Worm (Caenorhabditis elegans) whole organism, L4 larva: ENCODE results near the gene T04H1.12.
A peak's percentile ranks its signal among the peaks of the same experiment; 100 is the strongest.

ENCODE experiments used
- D1046.2 ChIP-seq: fragments of 200-800 bp; sonication (Bioruptor generic); IDR thresholded peaks from 2 replicates; pipeline ENCODE4 v1.3.6; 2022; ENCODE audit warnings: missing genetic modification characterization, missing compliant biosample characterization
- F10B5.3 ChIP-seq: sonication (generic microtip); optimal IDR thresholded peaks from 2 replicates; lab custom pipeline; 2016; ENCODE audit warnings: mild to moderate bottlenecking, missing genetic modification characterization, missing compliant biosample characterization
- R02D3.7 ChIP-seq: fragments of 150-350 bp; sonication (generic microtip); optimal IDR thresholded peaks from 3 replicates; lab custom pipeline; 2014; ENCODE audit warnings: missing biosample characterization, missing genetic modification characterization
- Y105C5A.15 ChIP-seq: fragments of 200-800 bp; sonication (Bioruptor generic); IDR thresholded peaks from 2 replicates; pipeline ENCODE4 v1.3.6; 2022; ENCODE audit warnings: missing genetic modification characterization, missing compliant biosample characterization
- Y48G9A.11 ChIP-seq: fragments of 200-800 bp; sonication (Bioruptor generic); IDR thresholded peaks from 2 replicates; pipeline ENCODE4 v1.3.6; 2022; ENCODE audit warnings: missing genetic modification reagents, missing genetic modification characterization, missing compliant biosample characterization
- aha-1 ChIP-seq: fragments of 150-350 bp; peaks from one replicate; lab custom pipeline; 2014; ENCODE audit warnings: missing biosample characterization, missing genetic modification characterization
- aly-2 ChIP-seq: sonication (generic microtip); optimal IDR thresholded peaks from 2 replicates; lab custom pipeline; 2018; ENCODE audit warnings: missing biosample characterization, missing genetic modification characterization
- ama-1 ChIP-seq: fragments of 150-350 bp; optimal IDR thresholded peaks from 2 replicates; lab custom pipeline; 2014; ENCODE audit warnings: inconsistent platforms, mixed read lengths
- ceh-62 ChIP-seq: sonication (generic microtip); optimal IDR thresholded peaks from 2 replicates; lab custom pipeline; 2017; ENCODE audit warnings: missing biosample characterization, missing genetic modification characterization
- ceh-82 ChIP-seq: sonication (generic microtip); optimal IDR thresholded peaks from 2 replicates; lab custom pipeline; 2017; ENCODE audit warnings: missing biosample characterization, missing genetic modification characterization
- ces-1 ChIP-seq: fragments of 150-350 bp; sonication (generic microtip); optimal IDR thresholded peaks from 4 replicates; lab custom pipeline; 2014; ENCODE audit warnings: missing biosample characterization, missing genetic modification reagents, missing genetic modification characterization
- cey-2 ChIP-seq: sonication (generic microtip); optimal IDR thresholded peaks from 3 replicates; lab custom pipeline; 2017; ENCODE audit warnings: missing genetic modification characterization, mild to moderate bottlenecking, missing compliant biosample characterization, antibody characterized with exemption, borderline replicate concordance; ENCODE audit not compliant: insufficient read depth
- ctbp-1 ChIP-seq: fragments of 200-800 bp; sonication (Bioruptor generic); IDR thresholded peaks from 2 replicates; pipeline ENCODE4 v1.3.6; 2022; ENCODE audit warnings: missing genetic modification reagents, missing genetic modification characterization, missing compliant biosample characterization
- daf-16 ChIP-seq, 3 experiments: sonication (generic microtip); optimal IDR thresholded peaks; 2 replicates each; lab custom pipeline; 2016 to 2017; ENCODE audit warnings: missing genetic modification characterization in 3 of 3, missing genetic modification reagents in 3 of 3, mild to moderate bottlenecking in 2 of 3, missing compliant biosample characterization in 2 of 3, missing biosample characterization in 1 of 3, moderate library complexity in 1 of 3
- daf-19 ChIP-seq: fragments of 200-800 bp; sonication (Bioruptor generic); conservative IDR thresholded peaks from 2 replicates; pipeline ENCODE4 v1.3.6; 2022; ENCODE audit warnings: missing genetic modification characterization, missing compliant biosample characterization
- daf-8 ChIP-seq: fragments of 200-800 bp; sonication (Bioruptor generic); IDR thresholded peaks from 2 replicates; pipeline ENCODE4 v1.3.6; 2022; ENCODE audit warnings: missing genetic modification characterization, missing compliant biosample characterization
- dpl-1 ChIP-seq: fragments of 150-350 bp; optimal IDR thresholded peaks from 2 replicates; lab custom pipeline; 2014; ENCODE audit warnings: missing biosample characterization, missing genetic modification reagents, missing genetic modification characterization
- duxl-1 ChIP-seq: sonication (generic microtip); optimal IDR thresholded peaks from 2 replicates; lab custom pipeline; 2016; ENCODE audit warnings: mild to moderate bottlenecking, missing genetic modification characterization, moderate library complexity, missing compliant biosample characterization; ENCODE audit not compliant: poor library complexity
- fkh-10 ChIP-seq: fragments of 150-350 bp; optimal IDR thresholded peaks from 2 replicates; lab custom pipeline; 2014; ENCODE audit warnings: missing biosample characterization, missing genetic modification reagents, missing genetic modification characterization
- gei-8 ChIP-seq: fragments of 200-800 bp; sonication (Bioruptor generic); optimal IDR thresholded peaks from 2 replicates; lab custom pipeline; 2018; ENCODE audit warnings: mild to moderate bottlenecking, missing genetic modification characterization, missing compliant biosample characterization
- hlh-30 ChIP-seq: sonication (generic microtip); optimal IDR thresholded peaks from 2 replicates; lab custom pipeline; 2017; ENCODE audit warnings: antibody characterized with exemption, mild to moderate bottlenecking, missing genetic modification characterization, missing compliant biosample characterization; ENCODE audit not compliant: insufficient read depth
- lin-39 ChIP-seq: fragments of 150-350 bp; optimal IDR thresholded peaks from 2 replicates; lab custom pipeline; 2014; ENCODE audit warnings: missing biosample characterization, missing genetic modification reagents, missing genetic modification characterization
- madf-5 ChIP-seq, 2 experiments: fragments of 200-800 bp; sonication (Bioruptor generic); IDR thresholded peaks; 2 replicates each; pipeline ENCODE4 v1.3.6; 2022; ENCODE audit warnings: missing compliant biosample characterization in 2 of 2, missing genetic modification characterization in 2 of 2
- mep-1 ChIP-seq: fragments of 150-350 bp; sonication (generic microtip); optimal IDR thresholded peaks from 3 replicates; lab custom pipeline; 2014; ENCODE audit warnings: missing biosample characterization, missing genetic modification characterization
- mes-2 ChIP-seq: sonication (generic microtip); optimal IDR thresholded peaks from 2 replicates; lab custom pipeline; 2016; ENCODE audit warnings: missing genotype, mild to moderate bottlenecking, missing genetic modification characterization, missing compliant biosample characterization; ENCODE audit not compliant: poor library complexity, severe bottlenecking
- nhr-11 ChIP-seq: fragments of 150-350 bp; optimal IDR thresholded peaks from 2 replicates; lab custom pipeline; 2014; ENCODE audit warnings: missing biosample characterization, missing genetic modification characterization
- nhr-48 ChIP-seq: sonication (generic microtip); optimal IDR thresholded peaks from 2 replicates; lab custom pipeline; 2016; ENCODE audit warnings: mild to moderate bottlenecking, missing genetic modification characterization, missing compliant biosample characterization
- nhr-76 ChIP-seq: fragments of 150-350 bp; optimal IDR thresholded peaks from 2 replicates; lab custom pipeline; 2014; ENCODE audit warnings: missing biosample characterization, missing genetic modification characterization
- pha-4 ChIP-seq, 2 experiments: fragments of 150-350 bp in 1 of 2; fragments of 200-800 bp in 1 of 2; sonication (Bioruptor generic) in 1 of 2; IDR thresholded peaks in 1 of 2; optimal IDR thresholded peaks in 1 of 2; 2 replicates each; pipeline versions ENCODE4 v1.3.6 to Lab custom; 2014 to 2022; ENCODE audit warnings: missing genetic modification characterization in 2 of 2, missing genetic modification reagents in 2 of 2, missing biosample characterization in 1 of 2, missing compliant biosample characterization in 1 of 2
- pqm-1 ChIP-seq: sonication (generic microtip); optimal IDR thresholded peaks from 2 replicates; lab custom pipeline; 2017; ENCODE audit warnings: missing biosample characterization, missing genetic modification characterization
- sdz-12 ChIP-seq: fragments of 200-800 bp; sonication (Bioruptor generic); optimal IDR thresholded peaks from 2 replicates; lab custom pipeline; 2018; ENCODE audit warnings: mild to moderate bottlenecking, missing genetic modification characterization, missing compliant biosample characterization
- snpc-1.2 ChIP-seq: fragments of 200-800 bp; sonication (Bioruptor generic); IDR thresholded peaks from 2 replicates; pipeline ENCODE4 v1.3.6; 2022; ENCODE audit warnings: missing genetic modification reagents, missing genetic modification characterization, missing compliant biosample characterization
- unc-62 ChIP-seq, 3 experiments: fragments of 150-350 bp in 1 of 3; sonication (generic microtip); optimal IDR thresholded peaks in 2 of 3; peaks in 1 of 3; 1 replicate in 1 of 3; 2 replicates in 2 of 3; lab custom pipeline; 2014 to 2017; ENCODE audit warnings: missing biosample characterization in 3 of 3, missing genetic modification characterization in 3 of 3, missing genetic modification reagents in 3 of 3, missing genotype in 1 of 3
- ztf-11 ChIP-seq: fragments of 150-350 bp; optimal IDR thresholded peaks from 2 replicates; lab custom pipeline; 2014; ENCODE audit warnings: missing biosample characterization, missing genetic modification characterization
- ztf-7 ChIP-seq: fragments of 150-350 bp; optimal IDR thresholded peaks from 2 replicates; lab custom pipeline; 2014; ENCODE audit warnings: missing biosample characterization, missing genetic modification characterization

T04H1.12 gene

ce11 chrV:12258922-12259321 lies 3.5 kb downstream of the T04H1.12 start, which contains the start of gene ugt-56:
Gene ugt-56 (plus strand): TSS chrV:12258982.
- TF ChIP-seq aha-1 (tag; lab: Kevin White, UChicago), result peak; percentile 97
- no peak for TF ChIP-seq gei-8

ce11 chrV:12261377-12261776 lies 5.9 kb downstream of the T04H1.12 start, which contains the start of gene tbb-6:
Gene tbb-6 (plus strand): TSS chrV:12261531.
- TF ChIP-seq snpc-1.2 (GFP tag; lab: Robert Waterston, UW) (no peak), R02D3.7 (no peak), fkh-10 (GFP tag; lab: Kevin White, UChicago) (no peak), nhr-11 (tag; lab: Kevin White, UChicago) (no peak), duxl-1 (no peak), ces-1 (GFP tag; lab: Kevin White, UChicago) (no peak), ctbp-1 (GFP tag; lab: Robert Waterston, UW) (no peak), ztf-11 (tag; lab: Kevin White, UChicago) (no peak), pqm-1 (tag; lab: Kevin White, UChicago) (no peak), cey-2 (no peak), D1046.2 (no peak), ztf-7 (tag; lab: Kevin White, UChicago) (no peak), F10B5.3 (no peak), ama-1 (lab: Kevin White, UChicago) (no peak), dpl-1 (no peak), ceh-82 (tag; lab: Kevin White, UChicago) (no peak), daf-8 (GFP tag; lab: Robert Waterston, UW) (no peak)

ce11 chrV:12263723-12264122 lies 8.3 kb downstream of the T04H1.12 start, which contains the start of gene ssp-35:
Gene ssp-35 (minus strand): TSS chrV:12263823.
- TF ChIP-seq aly-2 (tag; lab: Kevin White, UChicago), result no peak
- no peak for TF ChIP-seq ceh-62 (tag; lab: Kevin White, UChicago)
- no peak for TF ChIP-seq unc-62 (GFP tag; optimal IDR thresholded peaks at IDR 0.05 in 1 of 2; lab: Kevin White, UChicago)
- no peak for TF ChIP-seq unc-62 (tag; optimal IDR thresholded peaks at IDR 0.05; lab: Kevin White, UChicago)
- no peak for TF ChIP-seq hlh-30 (tag; lab: Kevin White, UChicago)
- TF ChIP-seq daf-19 (GFP tag; lab: Robert Waterston, UW), result no peak
- TF ChIP-seq sdz-12 (GFP tag; lab: Kevin White, UChicago), result no peak
- no peak for TF ChIP-seq madf-5 (GFP tag; IDR thresholded peaks at IDR 0.05; lab: Robert Waterston, UW)
- no peak for TF ChIP-seq nhr-76

- TF ChIP-seq daf-16 (GFP tag; optimal IDR thresholded peaks at IDR 0.05; lab: Kevin White, UChicago) (peak in 1 of 2 experiments; percentile 23), daf-16 (tag; optimal IDR thresholded peaks at IDR 0.05; lab: Kevin White, UChicago) (no peak), nhr-48 (no peak), mes-2 (tag; lab: Kevin White, UChicago) (no peak), hlh-30 (tag; lab: Kevin White, UChicago) (peak; percentile 6), mep-1 (tag; lab: Kevin White, UChicago) (no peak), fkh-10 (GFP tag; lab: Kevin White, UChicago) (no peak), pha-4 (GFP tag; IDR thresholded peaks at IDR 0.05; lab: Robert Waterston, UW) (no peak), pha-4 (tag; optimal IDR thresholded peaks at IDR 0.05; lab: Kevin White, UChicago) (no peak), gei-8 (no peak), duxl-1 (no peak), Y48G9A.11 (GFP tag; lab: Robert Waterston, UW) (no peak), Y105C5A.15 (GFP tag; lab: Robert Waterston, UW) (no peak), nhr-11 (tag; lab: Kevin White, UChicago) (peak; percentile 17), lin-39 (no peak)
These were observed 13.9 kb downstream of the T04H1.12 start, which contains the start of gene twk-24 for ce11 chrV:12269272-12269767. Gene twk-24 (minus strand): TSS chrV:12269322.
